Worm (Caenorhabditis elegans): ENCODE measurements around the gene C26B2.7.

DNA sequence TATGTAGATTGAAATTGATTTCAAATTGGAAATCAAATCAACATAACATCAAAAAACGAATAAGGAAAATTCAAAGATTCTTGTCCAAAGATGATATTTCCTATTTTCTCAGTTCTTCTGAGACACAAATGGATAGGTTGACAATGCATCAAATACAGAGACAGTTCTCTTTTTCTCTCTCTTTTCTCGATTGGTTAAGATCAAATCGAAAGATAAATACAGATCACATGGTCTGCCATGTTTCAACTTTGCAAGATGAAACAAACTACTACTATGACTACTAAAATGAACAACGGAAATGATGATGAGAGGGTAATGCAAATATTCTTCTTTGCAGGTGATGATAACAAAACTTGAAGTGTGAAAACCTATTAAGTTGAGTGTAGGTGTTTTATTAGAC is 20.4 kb downstream of the C26B2.7 start:
- TF ChIP-seq ama-1 (optimal IDR thresholded peaks at IDR 0.05) (no peak), scrt-1 (GFP tag; IDR thresholded peaks at IDR 0.05) (no peak), aly-1 (tag; optimal IDR thresholded peaks at IDR 0.05) (no peak), B0310.2 (tag; optimal IDR thresholded peaks at IDR 0.05) (no peak), flt-1 (GFP tag; IDR thresholded peaks at IDR 0.05) (no peak), F13C5.2 (tag; optimal IDR thresholded peaks at IDR 0.05) (no peak), hmg-4 (GFP tag; optimal IDR thresholded peaks at IDR 0.05) (no peak), hnd-1 (tag; optimal IDR thresholded peaks at IDR 0.05) (no peak), sea-1 (GFP tag; conservative IDR thresholded peaks at IDR 0.05) (no peak), tra-4 (tag; optimal IDR thresholded peaks at IDR 0.05) (no peak), ets-7 (tag; optimal IDR thresholded peaks at IDR 0.05) (no peak), tbx-11 (GFP tag; IDR thresholded peaks at IDR 0.05) (no peak), pes-1 (GFP tag; IDR thresholded peaks at IDR 0.05) (no peak), hmbx-1 (tag; optimal IDR thresholded peaks at IDR 0.05) (no peak)

Measured in whole organism, early embryonic.